Worm (Caenorhabditis elegans) whole organism, mixed stage, embryonic: ENCODE results near the gene F53F8.4.

ENCODE experiments used
- blmp-1 ChIP-seq: fragments of 150-350 bp; optimal IDR thresholded peaks from 2 replicates; lab custom pipeline; 2014; ENCODE audit warnings: missing biosample characterization, missing genetic modification characterization
- drap-1 ChIP-seq: fragments of 200-800 bp; sonication (Bioruptor generic); optimal IDR thresholded peaks from 3 replicates; lab custom pipeline; 2018; ENCODE audit warnings: mild to moderate bottlenecking, missing genetic modification characterization, missing compliant biosample characterization
- elt-3 ChIP-seq: fragments of 150-350 bp; optimal IDR thresholded peaks from 2 replicates; lab custom pipeline; 2014; ENCODE audit warnings: missing biosample characterization, missing genetic modification characterization
- flh-1 ChIP-seq: fragments of 200-800 bp; sonication (Bioruptor generic); optimal IDR thresholded peaks from 2 replicates; lab custom pipeline; 2018; ENCODE audit warnings: mild to moderate bottlenecking, missing genetic modification characterization, moderate library complexity, missing compliant biosample characterization
- hlh-1 ChIP-seq: fragments of 150-350 bp; optimal IDR thresholded peaks from 2 replicates; lab custom pipeline; 2014; ENCODE audit warnings: missing biosample characterization, missing genetic modification reagents, missing genetic modification characterization
- lsy-2 ChIP-seq: fragments of 150-350 bp; optimal IDR thresholded peaks from 2 replicates; lab custom pipeline; 2014; ENCODE audit warnings: missing biosample characterization, missing genetic modification characterization
- mab-5 ChIP-seq: fragments of 150-350 bp; optimal IDR thresholded peaks from 2 replicates; lab custom pipeline; 2014; ENCODE audit warnings: missing biosample characterization, missing genetic modification characterization
- nhr-12 ChIP-seq: fragments of 150-350 bp; optimal IDR thresholded peaks from 2 replicates; lab custom pipeline; 2014; ENCODE audit warnings: missing biosample characterization, missing genetic modification characterization
- nhr-237 ChIP-seq: fragments of 150-350 bp; optimal IDR thresholded peaks from 2 replicates; lab custom pipeline; 2014; ENCODE audit warnings: missing biosample characterization, missing genetic modification characterization
- nhr-76 ChIP-seq: sonication (generic microtip); optimal IDR thresholded peaks from 2 replicates; lab custom pipeline; 2017; ENCODE audit warnings: missing biosample characterization, missing genetic modification characterization
- snpc-4 ChIP-seq: fragments of 150-350 bp; optimal IDR thresholded peaks from 2 replicates; lab custom pipeline; 2014; ENCODE audit warnings: missing biosample characterization, missing genetic modification characterization
- unc-39 ChIP-seq: fragments of 150-350 bp; optimal IDR thresholded peaks from 2 replicates; lab custom pipeline; 2014; ENCODE audit warnings: missing biosample characterization, missing genetic modification characterization
- unc-62 ChIP-seq: fragments of 150-350 bp; optimal IDR thresholded peaks from 2 replicates; lab custom pipeline; 2014; ENCODE audit warnings: missing biosample characterization, missing genetic modification reagents, missing genetic modification characterization

- TF ChIP-seq blmp-1 (tag; lab: Kevin White, UChicago) (no peak), nhr-12 (no peak), nhr-237 (tag; lab: Kevin White, UChicago) (no peak), unc-62 (GFP tag; lab: Kevin White, UChicago) (no peak), unc-39 (tag; lab: Kevin White, UChicago) (no peak), flh-1 (GFP tag; lab: Kevin White, UChicago) (no peak), elt-3 (tag; lab: Kevin White, UChicago) (no peak), lsy-2 (tag; lab: Kevin White, UChicago) (no peak), drap-1 (no peak), hlh-1 (no peak), mab-5 (no peak), nhr-76 (tag; lab: Kevin White, UChicago) (no peak), snpc-4 (tag; lab: Kevin White, UChicago) (no peak)
Observed at ce11 chrV:20651923-20652322, 39.6 kb downstream of the F53F8.4 start.
